Worm (Caenorhabditis elegans) whole organism, midembryonic: ENCODE results near the gene ZK742.3.

Experiments
- T22C8.4 ChIP-seq: fragments of 200-800 bp; sonication (Bioruptor generic); IDR thresholded peaks from 2 replicates; pipeline ENCODE4 v1.3.6; 2022; ENCODE audit warnings: missing genetic modification characterization, missing compliant biosample characterization
- cog-1 ChIP-seq: sonication (generic microtip); optimal IDR thresholded peaks from 2 replicates; lab custom pipeline; 2016; ENCODE audit warnings: missing genetic modification characterization, missing compliant biosample characterization
- flt-1 ChIP-seq: fragments of 200-800 bp; sonication (Bioruptor generic); IDR thresholded peaks from 2 replicates; pipeline ENCODE4 v1.3.6; 2022; ENCODE audit warnings: missing genetic modification characterization, missing compliant biosample characterization
- klf-2 ChIP-seq: fragments of 200-800 bp; sonication (Bioruptor generic); conservative IDR thresholded peaks from 2 replicates; pipeline ENCODE4 v1.3.6; 2022; ENCODE audit warnings: missing genetic modification reagents, missing genetic modification characterization, missing compliant biosample characterization
- med-1 ChIP-seq: sonication (generic microtip); optimal IDR thresholded peaks from 2 replicates; lab custom pipeline; 2017; ENCODE audit warnings: missing genetic modification characterization, mild to moderate bottlenecking, missing compliant biosample characterization, antibody characterized with exemption, missing genetic modification reagents; ENCODE audit not compliant: insufficient read depth
- ref-1 ChIP-seq: fragments of 200-800 bp; sonication (Bioruptor generic); conservative IDR thresholded peaks from 2 replicates; pipeline ENCODE4 v1.3.6; 2022; ENCODE audit warnings: missing genetic modification reagents, missing genetic modification characterization, missing compliant biosample characterization
- tab-1 ChIP-seq: fragments of 200-800 bp; sonication (Bioruptor generic); IDR thresholded peaks from 2 replicates; pipeline ENCODE4 v1.3.6; 2022; ENCODE audit warnings: missing genetic modification characterization, missing compliant biosample characterization
- ztf-23 ChIP-seq: fragments of 200-800 bp; sonication (Bioruptor generic); IDR thresholded peaks from 2 replicates; pipeline ENCODE4 v1.3.6; 2022; ENCODE audit warnings: missing genetic modification reagents, missing genetic modification characterization, missing compliant biosample characterization
- ztf-29 ChIP-seq: fragments of 200-800 bp; sonication (Bioruptor generic); IDR thresholded peaks from 2 replicates; pipeline ENCODE4 v1.3.6; 2022; ENCODE audit warnings: missing genetic modification reagents, missing genetic modification characterization, missing compliant biosample characterization

Gene ZK742.3

ce11 chrV:7774143-7774595 is 35.5 kb downstream of the ZK742.3 start, which contains the start of gene grl-10:
TSS of gene grl-10 (plus strand) at chrV:7774545.
- no peak for TF ChIP-seq med-1 (GFP tag; lab: Kevin White, UChicago)
- no peak for TF ChIP-seq ztf-29 (GFP tag; lab: Robert Waterston, UW)
- TF ChIP-seq cog-1 (tag; lab: Kevin White, UChicago) = no peak
- TF ChIP-seq ztf-23 (GFP tag; lab: Robert Waterston, UW) = no peak
- no peak for TF ChIP-seq T22C8.4
- no peak for TF ChIP-seq tab-1 (GFP tag; lab: Robert Waterston, UW)
- no peak for TF ChIP-seq flt-1 (GFP tag; lab: Robert Waterston, UW)
- no peak for TF ChIP-seq klf-2 (GFP tag; lab: Robert Waterston, UW)
- no peak for TF ChIP-seq ref-1 (GFP tag; lab: Robert Waterston, UW)

ce11 chrV:7773647-7774046 is 36.1 kb downstream of the ZK742.3 start:
- TF ChIP-seq cog-1 (tag; lab: Kevin White, UChicago) (no peak), ref-1 (GFP tag; lab: Robert Waterston, UW) (no peak), ztf-29 (GFP tag; lab: Robert Waterston, UW) (no peak), med-1 (GFP tag; lab: Kevin White, UChicago) (no peak), klf-2 (GFP tag; lab: Robert Waterston, UW) (no peak), tab-1 (GFP tag; lab: Robert Waterston, UW) (no peak), flt-1 (GFP tag; lab: Robert Waterston, UW) (no peak), ztf-23 (GFP tag; lab: Robert Waterston, UW) (no peak), T22C8.4 (no peak)

DNA sequence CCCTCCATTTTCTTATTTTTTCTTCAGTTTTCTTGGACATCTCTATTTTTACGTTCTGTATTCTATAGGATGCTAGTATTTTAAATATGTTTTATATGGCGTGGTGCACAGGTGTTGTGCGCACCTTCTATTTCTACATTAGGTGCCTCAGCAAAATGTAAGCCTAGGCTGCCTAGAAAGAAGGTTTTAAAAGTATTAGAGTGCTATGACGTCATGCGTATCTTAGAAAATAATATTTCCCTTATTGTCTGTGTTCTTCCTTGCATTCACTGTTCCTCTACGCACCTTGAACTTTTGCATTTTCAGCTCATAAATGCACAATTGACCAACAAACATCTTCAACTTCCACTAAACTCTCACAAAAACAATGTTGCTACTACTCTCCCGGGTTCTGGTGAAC is 38.8 kb downstream of the ZK742.3 start, which contains the start of gene frpr-3:
Gene frpr-3 (plus strand): TSS at position 301 of the 400 bp plus-strand sequence.
- no peak for TF ChIP-seq T22C8.4
- TF ChIP-seq ref-1 (GFP tag; lab: Robert Waterston, UW) = no peak
- TF ChIP-seq tab-1 (GFP tag; lab: Robert Waterston, UW) = no peak
- no peak for TF ChIP-seq flt-1 (GFP tag; lab: Robert Waterston, UW)
- TF ChIP-seq ztf-23 (GFP tag; lab: Robert Waterston, UW) = no peak
- TF ChIP-seq med-1 (GFP tag; lab: Kevin White, UChicago) = no peak
- TF ChIP-seq klf-2 (GFP tag; lab: Robert Waterston, UW) = no peak
- TF ChIP-seq cog-1 (tag; lab: Kevin White, UChicago) = no peak
- TF ChIP-seq ztf-29 (GFP tag; lab: Robert Waterston, UW) = no peak

DNA sequence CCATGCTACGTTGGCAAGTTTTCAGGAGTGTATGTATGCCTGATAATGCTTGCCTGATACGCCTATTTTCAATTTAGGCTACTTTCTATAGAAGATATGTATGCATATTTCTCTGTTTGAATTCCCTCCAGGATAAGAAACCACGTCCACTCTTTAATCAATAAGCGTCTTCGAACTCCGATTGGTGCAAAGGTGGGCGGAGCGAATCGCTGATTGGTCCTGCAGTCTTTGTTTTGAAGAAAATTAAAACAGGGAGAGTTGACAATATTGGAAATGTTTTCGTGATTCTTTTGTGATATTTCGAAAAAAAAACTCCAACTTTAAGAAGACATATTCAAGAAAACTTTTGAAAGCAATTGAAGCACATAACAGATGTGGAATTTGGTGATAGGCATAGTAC is 47.8 kb downstream of the ZK742.3 start:
- TF ChIP-seq cog-1 (tag; lab: Kevin White, UChicago) = no peak
- TF ChIP-seq med-1 (GFP tag; lab: Kevin White, UChicago) = no peak
- TF ChIP-seq flt-1 (GFP tag; lab: Robert Waterston, UW) = no peak
- no peak for TF ChIP-seq ztf-29 (GFP tag; lab: Robert Waterston, UW)
- no peak for TF ChIP-seq tab-1 (GFP tag; lab: Robert Waterston, UW)
- no peak for TF ChIP-seq klf-2 (GFP tag; lab: Robert Waterston, UW)
- no peak for TF ChIP-seq ref-1 (GFP tag; lab: Robert Waterston, UW)

DNA sequence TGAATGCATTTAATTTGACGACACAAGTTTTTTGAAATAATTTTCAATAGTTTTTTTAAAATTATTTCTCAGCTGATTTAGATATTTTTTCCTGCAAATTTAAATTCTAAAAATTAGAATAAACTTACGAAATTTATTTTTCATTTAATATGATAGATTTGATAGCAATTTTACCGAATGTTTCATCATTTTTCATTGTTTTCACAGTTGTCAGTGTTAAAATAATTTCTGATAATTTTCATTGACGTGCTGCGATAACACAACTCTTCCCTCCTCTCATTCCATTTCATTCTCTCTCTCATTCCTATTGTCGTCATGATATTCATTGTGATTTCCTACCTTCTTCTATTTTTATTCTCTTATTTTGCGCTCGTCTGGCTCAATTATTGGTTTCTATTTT is 49.5 kb downstream of the ZK742.3 start, which contains the start of gene hint-3:
Gene hint-3 (plus strand): TSS at position 301 of the 400 bp plus-strand sequence.
- no peak for TF ChIP-seq med-1 (GFP tag; lab: Kevin White, UChicago)
- TF ChIP-seq T22C8.4 = no peak
- TF ChIP-seq tab-1 (GFP tag; lab: Robert Waterston, UW) = no peak
- no peak for TF ChIP-seq ref-1 (GFP tag; lab: Robert Waterston, UW)
- TF ChIP-seq cog-1 (tag; lab: Kevin White, UChicago) = no peak
- TF ChIP-seq ztf-23 (GFP tag; lab: Robert Waterston, UW) = no peak
- no peak for TF ChIP-seq flt-1 (GFP tag; lab: Robert Waterston, UW)
- TF ChIP-seq klf-2 (GFP tag; lab: Robert Waterston, UW) = no peak
- TF ChIP-seq ztf-29 (GFP tag; lab: Robert Waterston, UW) = no peak

DNA sequence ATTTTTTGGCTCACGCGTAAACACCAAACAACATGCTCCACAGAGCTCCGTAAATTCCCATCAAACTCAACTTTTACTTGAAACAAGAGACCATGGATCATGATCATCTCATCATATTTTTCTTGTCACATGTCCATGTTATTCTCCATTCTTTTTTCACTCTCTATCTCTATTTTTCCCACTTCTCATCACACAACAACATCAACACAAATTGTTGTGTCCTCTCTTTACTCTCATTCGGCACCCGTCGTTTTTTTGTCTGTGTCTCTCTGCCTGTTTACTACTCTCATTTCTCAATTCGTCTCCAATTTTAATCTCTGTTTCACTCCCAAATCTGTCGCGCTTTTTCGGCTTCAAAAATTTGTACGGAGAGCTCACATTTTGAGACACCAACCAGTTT is 50.4 kb downstream of the ZK742.3 start:
- TF ChIP-seq ref-1 (GFP tag; lab: Robert Waterston, UW) (no peak), med-1 (GFP tag; lab: Kevin White, UChicago) (no peak), flt-1 (GFP tag; lab: Robert Waterston, UW) (no peak), T22C8.4 (no peak), cog-1 (tag; lab: Kevin White, UChicago) (no peak), klf-2 (GFP tag; lab: Robert Waterston, UW) (no peak), ztf-29 (GFP tag; lab: Robert Waterston, UW) (no peak), ztf-23 (GFP tag; lab: Robert Waterston, UW) (no peak), tab-1 (GFP tag; lab: Robert Waterston, UW) (no peak)
